Fruit fly (Drosophila melanogaster): ENCODE results near the gene CkIIalpha-i1.
A peak's percentile ranks its signal among the peaks of the same experiment; 100 is the strongest.

CkIIalpha-i1 gene

dm6 chr3L:15832146-15832545, 15.4 kb downstream of the CkIIalpha-i1 start, which contains the start of gene CG12713 (continued):
- peak; percentile 87 for TF ChIP-seq CG16813 (GFP tag; IDR thresholded peaks at IDR 0.05; ENCODE audit: partially characterized antibody)
- no peak for TF ChIP-seq fru (optimal IDR thresholded peaks at IDR 0.05)
- no peak for TF ChIP-seq Fer1 (GFP tag; optimal IDR thresholded peaks at IDR 0.05)
- TF ChIP-seq CG1832 (GFP tag; optimal IDR thresholded peaks at IDR 0.05) = no peak
- no peak for TF ChIP-seq ham (GFP tag; IDR thresholded peaks at IDR 0.05)
- TF ChIP-seq nerfin-1 (tag; optimal IDR thresholded peaks at IDR 0.05) = no peak
- peak; percentile 15 for TF ChIP-seq chn (GFP tag; optimal IDR thresholded peaks at IDR 0.05)
- TF ChIP-seq Xrp1 (GFP tag; IDR thresholded peaks at IDR 0.05) = no peak
- TF ChIP-seq CG3065 (GFP tag; optimal IDR thresholded peaks at IDR 0.05) = no peak
- TF ChIP-seq zen (tag; optimal IDR thresholded peaks at IDR 0.05) = peak; percentile 60
- no peak for TF ChIP-seq usp (GFP tag; optimal IDR thresholded peaks at IDR 0.05)
- no peak for TF ChIP-seq D19B (GFP tag; optimal IDR thresholded peaks at IDR 0.05)
- no peak for TF ChIP-seq Sox102F (GFP tag; optimal IDR thresholded peaks at IDR 0.05)
- TF ChIP-seq CG8478 (optimal IDR thresholded peaks at IDR 0.05) = no peak
- TF ChIP-seq Scr (GFP tag; IDR thresholded peaks at IDR 0.05; ENCODE audit: partially characterized antibody) = peak; percentile 82
- TF ChIP-seq Ssrp (tag; optimal IDR thresholded peaks at IDR 0.05) = no peak
- TF ChIP-seq CG7271 (tag; optimal IDR thresholded peaks at IDR 0.05) = no peak
- no peak for TF ChIP-seq CG11398 (GFP tag; optimal IDR thresholded peaks at IDR 0.05)
- no peak for TF ChIP-seq pb (GFP tag; optimal IDR thresholded peaks at IDR 0.05)
- no peak for TF ChIP-seq Hr39 (optimal IDR thresholded peaks at IDR 0.05)
- TF ChIP-seq ranshi (GFP tag; IDR thresholded peaks at IDR 0.05) = no peak
- peak; percentile 23 for TF ChIP-seq dm (GFP tag; optimal IDR thresholded peaks at IDR 0.05)
- no peak for TF ChIP-seq CG3726 (GFP tag; IDR thresholded peaks at IDR 0.05)
- no peak for TF ChIP-seq Mes4 (GFP tag; optimal IDR thresholded peaks at IDR 0.05)
- no peak for TF ChIP-seq tgo (GFP tag; IDR thresholded peaks at IDR 0.05)
- TF ChIP-seq CG12155 (GFP tag; optimal IDR thresholded peaks at IDR 0.05) = no peak
- TF ChIP-seq Antp (GFP tag; optimal IDR thresholded peaks at IDR 0.05) = no peak
- TF ChIP-seq CG2129 (GFP tag; IDR thresholded peaks at IDR 0.05; ENCODE audit: partially characterized antibody) = peak; percentile 38; the same call in 1 of the 2 replicates
- no peak for TF ChIP-seq CG6854 (GFP tag; optimal IDR thresholded peaks at IDR 0.05)
- no peak for TF ChIP-seq oc (tag; optimal IDR thresholded peaks at IDR 0.05)
- TF ChIP-seq peb (GFP tag; IDR thresholded peaks at IDR 0.05) = no peak
- TF ChIP-seq zfh2 (GFP tag; optimal IDR thresholded peaks at IDR 0.05) = peak; percentile 42
- no peak for TF ChIP-seq Elba2 (GFP tag; optimal IDR thresholded peaks at IDR 0.05)
- TF ChIP-seq CG6654 (GFP tag; optimal IDR thresholded peaks at IDR 0.05) = no peak
- no peak for TF ChIP-seq CG2889 (GFP tag; IDR thresholded peaks at IDR 0.05)
- no peak for TF ChIP-seq so (GFP tag; IDR thresholded peaks at IDR 0.05)
- no peak for TF ChIP-seq ind (GFP tag; optimal IDR thresholded peaks at IDR 0.05)
- TF ChIP-seq Jarid2 (GFP tag; optimal IDR thresholded peaks at IDR 0.05) = no peak
- peak; percentile 20 for TF ChIP-seq HLH54F (GFP tag; optimal IDR thresholded peaks at IDR 0.05)
- TF ChIP-seq CG10366 (GFP tag; IDR thresholded peaks at IDR 0.05) = no peak
- TF ChIP-seq Dref (GFP tag; IDR thresholded peaks at IDR 0.05) = peak; percentile 93
- TF ChIP-seq CG4707 (GFP tag; optimal IDR thresholded peaks at IDR 0.05) = no peak
- TF ChIP-seq NfI (GFP tag; optimal IDR thresholded peaks at IDR 0.05) = no peak
- no peak for TF ChIP-seq CG18619 (GFP tag; optimal IDR thresholded peaks at IDR 0.05)
- no peak for TF ChIP-seq Spps (tag; optimal IDR thresholded peaks at IDR 0.05)
- peak; percentile 86 for TF ChIP-seq CG34224 (GFP tag; IDR thresholded peaks at IDR 0.05; ENCODE audit: partially characterized antibody)
- TF ChIP-seq CG13123 (GFP tag; optimal IDR thresholded peaks at IDR 0.05) = no peak
- TF ChIP-seq Lim3 (GFP tag; IDR thresholded peaks at IDR 0.05) = no peak
- TF ChIP-seq Med (GFP tag) = peak; percentile 89
- TF ChIP-seq vnd (GFP tag; IDR thresholded peaks at IDR 0.05; ENCODE audit: partially characterized antibody) = peak; percentile 78
- no peak for TF ChIP-seq danr (GFP tag; IDR thresholded peaks at IDR 0.05)
- no peak for TF ChIP-seq dan (GFP tag; IDR thresholded peaks at IDR 0.05)
- TF ChIP-seq Abd-B (GFP tag; optimal IDR thresholded peaks at IDR 0.05) = no peak
